Worm (Caenorhabditis elegans): ENCODE measurements around the gene col-88.

col-88 gene

DNA sequence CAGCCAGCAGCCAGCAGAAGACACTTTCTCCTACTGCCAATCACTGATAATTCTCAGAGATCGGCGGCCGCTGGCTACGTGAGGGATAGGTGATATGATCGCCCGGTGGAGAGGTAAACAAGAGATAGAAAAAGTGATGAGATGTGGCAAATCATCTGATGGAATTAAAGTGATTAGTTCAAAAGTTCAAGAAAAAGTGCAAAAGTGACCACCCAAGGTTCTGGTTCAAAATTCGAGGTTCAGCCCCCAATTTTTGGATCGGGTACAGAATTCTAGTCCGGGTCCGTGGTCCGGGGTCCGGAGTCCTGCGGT is 24.7 kb downstream of the col-88 start:
- TF ChIP-seq hmg-4 (GFP tag; optimal IDR thresholded peaks at IDR 0.05) (no peak), ama-1 (optimal IDR thresholded peaks at IDR 0.05) (no peak), ceh-36 (tag; optimal IDR thresholded peaks at IDR 0.05) (no peak), scrt-1 (GFP tag; IDR thresholded peaks at IDR 0.05) (no peak), F13C5.2 (tag; optimal IDR thresholded peaks at IDR 0.05) (no peak)

DNA sequence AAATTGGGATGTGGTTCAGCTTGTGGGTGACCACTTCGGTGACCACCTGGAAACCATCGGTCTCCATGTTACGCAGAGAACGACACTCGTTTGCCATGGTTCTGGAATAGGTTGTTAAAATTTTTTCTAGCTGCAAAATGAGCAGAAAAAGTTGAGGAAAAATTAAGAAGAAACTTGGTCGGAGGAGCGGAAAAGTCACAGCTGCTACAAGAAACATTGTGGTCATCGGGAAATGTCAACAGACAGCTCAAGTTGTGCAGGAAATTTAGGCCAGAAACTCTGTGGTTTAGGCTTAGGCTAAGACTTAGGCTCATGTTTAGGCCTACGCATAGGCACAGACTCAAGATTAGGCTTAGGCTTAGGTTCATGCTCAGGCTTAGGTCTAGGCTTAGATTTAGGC is 25.3 kb downstream of the col-88 start, which contains the start of gene pck-1:
pck-1 (minus strand) TSS at position 101 of the 400 bp plus-strand sequence.
- TF ChIP-seq F13C5.2 (tag; optimal IDR thresholded peaks at IDR 0.05) (no peak), flt-1 (GFP tag; IDR thresholded peaks at IDR 0.05) (no peak), hmbx-1 (tag; optimal IDR thresholded peaks at IDR 0.05) (no peak)

DNA sequence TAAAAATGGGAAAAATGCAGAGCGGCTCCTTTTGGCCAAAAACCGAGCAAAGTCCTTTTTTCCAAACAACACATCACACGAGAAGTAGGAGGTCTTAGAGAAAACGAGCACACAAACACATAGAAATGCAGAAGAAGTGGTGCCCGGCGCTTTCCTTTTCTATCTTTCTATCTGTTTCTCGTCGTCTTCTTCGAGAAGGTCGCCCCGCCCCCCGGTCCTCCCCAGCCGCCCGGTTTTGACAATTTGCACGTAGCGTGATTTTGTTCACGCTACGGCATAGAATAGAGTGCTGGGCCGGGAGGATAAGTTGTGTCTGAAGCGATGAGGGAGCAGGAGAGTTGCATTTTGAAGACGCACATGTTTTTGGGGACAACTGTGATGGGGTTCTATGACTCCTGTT is 26.2 kb downstream of the col-88 start:
- TF ChIP-seq tra-4 (tag; optimal IDR thresholded peaks at IDR 0.05): no peak
- no peak for TF ChIP-seq hmg-4 (GFP tag; optimal IDR thresholded peaks at IDR 0.05)
- no peak for TF ChIP-seq ama-1 (optimal IDR thresholded peaks at IDR 0.05)
- TF ChIP-seq scrt-1 (GFP tag; IDR thresholded peaks at IDR 0.05): no peak
- no peak for TF ChIP-seq B0310.2 (tag; optimal IDR thresholded peaks at IDR 0.05)
- no peak for TF ChIP-seq pes-1 (GFP tag; IDR thresholded peaks at IDR 0.05)
- no peak for TF ChIP-seq tbx-11 (GFP tag; IDR thresholded peaks at IDR 0.05)
- TF ChIP-seq hmbx-1 (tag; optimal IDR thresholded peaks at IDR 0.05): no peak
- no peak for TF ChIP-seq hnd-1 (tag; optimal IDR thresholded peaks at IDR 0.05)
- TF ChIP-seq flt-1 (GFP tag; IDR thresholded peaks at IDR 0.05): no peak
- no peak for TF ChIP-seq ceh-36 (tag; optimal IDR thresholded peaks at IDR 0.05)
- TF ChIP-seq ceh-13 (GFP tag; optimal IDR thresholded peaks at IDR 0.05): no peak
- TF ChIP-seq tbx-37 (GFP tag; conservative IDR thresholded peaks at IDR 0.05): no peak
- no peak for TF ChIP-seq sea-1 (GFP tag; conservative IDR thresholded peaks at IDR 0.05)
- TF ChIP-seq ets-7 (tag; optimal IDR thresholded peaks at IDR 0.05): no peak
- no peak for TF ChIP-seq F13C5.2 (tag; optimal IDR thresholded peaks at IDR 0.05)
- TF ChIP-seq aly-1 (tag; optimal IDR thresholded peaks at IDR 0.05): no peak

DNA sequence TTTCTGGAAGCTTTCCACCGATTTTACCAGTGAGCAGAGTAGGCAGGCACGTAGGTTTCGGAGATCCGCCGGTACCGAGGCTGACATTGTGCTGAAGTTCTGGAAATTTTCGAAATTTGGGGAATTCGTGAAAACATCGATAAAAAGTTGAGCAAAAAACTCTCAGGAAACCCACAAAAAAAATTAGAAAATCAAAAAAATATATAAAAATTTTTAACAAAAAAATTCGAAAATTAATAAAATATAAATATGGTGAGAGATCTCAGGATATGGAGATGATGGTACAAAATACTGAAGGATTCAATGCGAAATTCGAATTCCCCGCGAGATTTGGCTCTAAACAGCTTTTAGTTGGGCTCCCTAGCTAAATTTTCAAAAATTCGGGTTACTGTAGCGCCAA is 28.8 kb downstream of the col-88 start, which contains the start of gene spt-4:
spt-4 (minus strand) TSS at position 101 of the 400 bp plus-strand sequence.
- TF ChIP-seq ceh-36 (tag; optimal IDR thresholded peaks at IDR 0.05) (no peak), ets-7 (tag; optimal IDR thresholded peaks at IDR 0.05) (no peak), pes-1 (GFP tag; IDR thresholded peaks at IDR 0.05) (no peak), tbx-37 (GFP tag; conservative IDR thresholded peaks at IDR 0.05) (no peak), ama-1 (optimal IDR thresholded peaks at IDR 0.05) (no peak), tbx-11 (GFP tag; IDR thresholded peaks at IDR 0.05) (no peak), ceh-13 (GFP tag; optimal IDR thresholded peaks at IDR 0.05) (no peak), F13C5.2 (tag; optimal IDR thresholded peaks at IDR 0.05) (no peak), scrt-1 (GFP tag; IDR thresholded peaks at IDR 0.05) (no peak), aly-1 (tag; optimal IDR thresholded peaks at IDR 0.05) (no peak), B0310.2 (tag; optimal IDR thresholded peaks at IDR 0.05) (no peak), hmbx-1 (tag; optimal IDR thresholded peaks at IDR 0.05) (no peak)

DNA sequence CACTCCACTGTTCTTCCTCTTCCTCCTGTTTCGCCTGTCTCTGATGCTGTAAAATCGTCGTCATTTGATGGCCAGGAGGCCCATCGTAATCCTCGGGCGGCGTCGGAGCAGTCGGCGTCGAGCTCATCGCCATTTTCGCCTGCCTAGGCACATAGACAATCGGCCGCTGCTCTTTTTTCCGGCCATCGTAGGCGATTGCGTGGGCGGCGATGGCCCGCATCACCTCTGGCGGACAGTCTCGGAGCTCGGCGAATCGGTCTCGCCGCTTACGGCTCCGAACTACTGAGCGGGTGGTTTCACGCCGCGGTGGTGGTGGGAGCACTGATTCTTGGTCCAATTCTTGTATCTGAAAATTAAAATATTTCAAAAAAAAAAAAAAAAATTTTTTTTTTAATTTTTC is 31.2 kb downstream of the col-88 start:
- no peak for TF ChIP-seq hnd-1 (tag; optimal IDR thresholded peaks at IDR 0.05)
- no peak for TF ChIP-seq tbx-11 (GFP tag; IDR thresholded peaks at IDR 0.05)
- TF ChIP-seq hmbx-1 (tag; optimal IDR thresholded peaks at IDR 0.05): no peak
- TF ChIP-seq ama-1 (optimal IDR thresholded peaks at IDR 0.05): no peak
- TF ChIP-seq ceh-13 (GFP tag; optimal IDR thresholded peaks at IDR 0.05): no peak
- no peak for TF ChIP-seq tra-4 (tag; optimal IDR thresholded peaks at IDR 0.05)
- no peak for TF ChIP-seq hmg-4 (GFP tag; optimal IDR thresholded peaks at IDR 0.05)
- TF ChIP-seq ets-7 (tag; optimal IDR thresholded peaks at IDR 0.05): no peak
- TF ChIP-seq scrt-1 (GFP tag; IDR thresholded peaks at IDR 0.05): no peak
- no peak for TF ChIP-seq tbx-37 (GFP tag; conservative IDR thresholded peaks at IDR 0.05)
- no peak for TF ChIP-seq ceh-36 (tag; optimal IDR thresholded peaks at IDR 0.05)
- TF ChIP-seq flt-1 (GFP tag; IDR thresholded peaks at IDR 0.05): no peak
- TF ChIP-seq pes-1 (GFP tag; IDR thresholded peaks at IDR 0.05): no peak
- no peak for TF ChIP-seq B0310.2 (tag; optimal IDR thresholded peaks at IDR 0.05)
- TF ChIP-seq aly-1 (tag; optimal IDR thresholded peaks at IDR 0.05): no peak

DNA sequence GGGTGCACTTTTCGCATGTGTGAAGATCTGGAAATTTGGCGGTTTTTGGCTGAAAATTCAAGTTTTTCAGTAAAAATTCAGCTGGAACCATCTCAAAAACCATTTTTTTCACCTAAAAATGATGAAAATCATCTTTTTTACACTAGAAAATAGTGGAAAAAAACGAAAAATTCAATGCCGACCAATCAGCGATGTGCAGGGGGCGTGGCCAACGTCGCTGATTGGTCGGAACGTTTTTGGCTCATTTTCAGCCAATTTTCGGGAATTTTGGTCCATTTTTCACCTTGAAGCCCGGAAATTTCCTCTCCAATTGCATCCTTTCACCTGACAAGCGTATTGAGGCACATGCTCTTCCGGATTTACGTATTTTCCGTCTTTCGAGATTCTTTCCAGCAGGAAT is 43.5 kb downstream of the col-88 start:
- TF ChIP-seq hmg-4 (GFP tag; optimal IDR thresholded peaks at IDR 0.05): no peak
- no peak for TF ChIP-seq scrt-1 (GFP tag; IDR thresholded peaks at IDR 0.05)
- TF ChIP-seq B0310.2 (tag; optimal IDR thresholded peaks at IDR 0.05): no peak
- TF ChIP-seq hnd-1 (tag; optimal IDR thresholded peaks at IDR 0.05): no peak
- TF ChIP-seq sea-1 (GFP tag; conservative IDR thresholded peaks at IDR 0.05): no peak
- no peak for TF ChIP-seq flt-1 (GFP tag; IDR thresholded peaks at IDR 0.05)
- no peak for TF ChIP-seq pes-1 (GFP tag; IDR thresholded peaks at IDR 0.05)
- TF ChIP-seq ama-1 (optimal IDR thresholded peaks at IDR 0.05): no peak
- TF ChIP-seq ceh-36 (tag; optimal IDR thresholded peaks at IDR 0.05): no peak
- no peak for TF ChIP-seq F13C5.2 (tag; optimal IDR thresholded peaks at IDR 0.05)
- TF ChIP-seq ceh-13 (GFP tag; optimal IDR thresholded peaks at IDR 0.05): no peak

DNA sequence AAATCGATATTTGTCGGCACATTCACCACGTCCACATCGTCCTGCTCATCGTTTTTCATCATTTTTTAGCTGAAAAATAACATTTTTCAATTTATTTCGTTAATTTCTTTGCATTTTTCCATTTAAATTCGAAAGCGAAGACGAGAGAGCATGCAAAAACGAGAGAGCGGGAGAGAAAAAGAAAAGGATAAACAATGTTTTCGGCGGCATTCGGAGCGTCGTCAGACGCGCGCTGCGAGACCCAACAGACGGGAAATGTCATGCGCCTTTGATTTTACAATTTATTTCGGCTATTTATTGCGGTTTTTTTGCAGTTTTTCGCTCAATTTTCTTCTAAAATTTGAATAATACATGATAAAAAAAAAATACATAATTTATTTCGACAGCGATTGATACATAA is 45.5 kb downstream of the col-88 start, which contains the start of gene attf-3:
attf-3 (minus strand) TSS at position 69 of the 400 bp plus-strand sequence.
- TF ChIP-seq F13C5.2 (tag; optimal IDR thresholded peaks at IDR 0.05) (peak; percentile 66), tbx-11 (GFP tag; IDR thresholded peaks at IDR 0.05) (no peak)

DNA sequence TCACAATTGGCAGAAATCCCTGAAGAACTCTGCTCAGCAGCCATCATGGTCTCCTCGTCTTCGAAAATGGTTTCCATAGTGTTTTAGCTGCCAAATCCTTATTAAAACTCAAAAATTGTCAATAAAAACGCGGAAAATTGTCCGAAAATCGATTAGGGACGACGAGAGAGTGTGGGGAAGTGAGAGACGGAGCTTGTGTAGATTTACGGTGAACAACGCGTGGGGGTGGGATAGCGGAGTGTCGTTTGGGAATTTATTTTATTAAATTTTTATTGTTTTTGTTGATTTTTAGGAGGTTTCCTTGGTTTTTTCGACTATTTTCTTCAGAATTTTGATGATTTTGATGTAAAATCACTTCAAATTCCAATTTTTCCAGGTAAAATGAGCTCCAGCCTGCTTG is 46.3 kb downstream of the col-88 start, which contains the start of the genes F54C4.4 and mrpl-40:
F54C4.4 (minus strand) TSS at position 199 of the 400 bp plus-strand sequence.
mrpl-40 (plus strand) TSS at position 377 of the 400 bp plus-strand sequence.
- TF ChIP-seq hmbx-1 (tag; optimal IDR thresholded peaks at IDR 0.05): no peak
- 0 out of 2 replicates have a peak, but pooled peaks have one; percentile 15 for TF ChIP-seq tbx-37 (GFP tag; conservative IDR thresholded peaks at IDR 0.05)
- TF ChIP-seq B0310.2 (tag; optimal IDR thresholded peaks at IDR 0.05): no peak
- 0 out of 2 replicates have a peak, but pooled peaks have one; percentile 27 for TF ChIP-seq flt-1 (GFP tag; IDR thresholded peaks at IDR 0.05)
- no peak for TF ChIP-seq ceh-36 (tag; optimal IDR thresholded peaks at IDR 0.05)
- TF ChIP-seq F13C5.2 (tag; optimal IDR thresholded peaks at IDR 0.05): peak; percentile 33
- TF ChIP-seq tra-4 (tag; optimal IDR thresholded peaks at IDR 0.05): no peak

Measured in whole organism, early embryonic.